Worm (Caenorhabditis elegans): ENCODE measurements around the gene R13H4.2.

DNA sequence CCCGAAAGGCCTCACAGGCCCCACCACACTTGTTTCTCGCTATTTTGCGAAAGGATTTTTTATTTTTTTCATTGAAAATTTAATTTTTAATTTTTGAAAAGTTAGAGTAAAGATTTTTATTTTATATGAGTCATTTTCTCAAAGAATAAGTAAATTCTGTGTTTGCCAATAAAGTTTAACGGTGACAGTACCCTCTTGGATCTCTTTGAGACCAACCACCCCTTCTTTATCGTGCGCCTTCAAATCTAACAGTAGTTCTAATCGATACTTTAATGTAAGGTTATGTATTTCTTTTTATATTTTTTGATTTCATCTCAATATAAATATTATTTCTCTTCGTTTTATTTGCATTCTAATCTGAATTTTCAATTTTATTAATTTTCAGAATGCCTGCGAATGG lies 9.3 kb downstream of the R13H4.2 start, which contains the start of gene hmp-1:
- TF ChIP-seq ztf-23 (GFP tag; IDR thresholded peaks at IDR 0.05) (no peak), cog-1 (tag; optimal IDR thresholded peaks at IDR 0.05) (no peak), flt-1 (GFP tag; IDR thresholded peaks at IDR 0.05) (no peak)
